Fruit fly (Drosophila melanogaster) whole organism, adult: ENCODE results near the gene cbt.

Experiments
- CG11617 ChIP-seq: fragments of 200-800 bp; sonication (Bioruptor generic); optimal IDR thresholded peaks from 2 replicates; lab custom pipeline; 2017; ENCODE audit warnings: mild to moderate bottlenecking, missing biosample characterization, missing genetic modification reagents, missing genetic modification characterization
- CG12768 ChIP-seq: fragments of 200-800 bp; sonication (Bioruptor generic); optimal IDR thresholded peaks from 2 replicates; lab custom pipeline; 2017; ENCODE audit warnings: missing biosample characterization, missing genetic modification characterization, mild to moderate bottlenecking, moderate library complexity, missing genetic modification reagents
- CG14711 ChIP-seq: fragments of 200-800 bp; sonication (Bioruptor generic); optimal IDR thresholded peaks from 2 replicates; lab custom pipeline; 2018; ENCODE audit warnings: missing biosample characterization, mild to moderate bottlenecking, missing genetic modification characterization, moderate library complexity
- CG1620 ChIP-seq: fragments of 200-800 bp; sonication (Bioruptor generic); optimal IDR thresholded peaks from 2 replicates; lab custom pipeline; 2016; ENCODE audit warnings: missing biosample characterization, missing genetic modification characterization
- CG33017 ChIP-seq: fragments of 200-800 bp; sonication (Bioruptor generic); optimal IDR thresholded peaks from 2 replicates; lab custom pipeline; 2018; ENCODE audit warnings: missing biosample characterization, mild to moderate bottlenecking, missing genetic modification characterization, moderate library complexity
- CG5204 ChIP-seq: fragments of 200-800 bp; sonication (Bioruptor generic); optimal IDR thresholded peaks from 2 replicates; lab custom pipeline; 2016; ENCODE audit warnings: missing biosample characterization, missing genetic modification characterization
- CG7045 ChIP-seq: fragments of 200-800 bp; sonication (Bioruptor generic); optimal IDR thresholded peaks from 2 replicates; lab custom pipeline; 2017; ENCODE audit warnings: missing biosample characterization, mild to moderate bottlenecking, missing genetic modification characterization
- CG7101 ChIP-seq: fragments of 200-800 bp; sonication (Bioruptor generic); optimal IDR thresholded peaks from 2 replicates; lab custom pipeline; 2018; ENCODE audit warnings: missing biosample characterization, mild to moderate bottlenecking, missing genetic modification characterization, moderate library complexity
- Clk ChIP-seq: fragments of 200-800 bp; sonication (Bioruptor generic); optimal IDR thresholded peaks from 2 replicates; lab custom pipeline; 2017; ENCODE audit warnings: missing biosample characterization, missing genetic modification characterization
- Crg-1 ChIP-seq: fragments of 200-800 bp; sonication (Bioruptor generic); optimal IDR thresholded peaks from 2 replicates; lab custom pipeline; 2016; ENCODE audit warnings: missing biosample characterization, missing genetic modification characterization
- Hr96 ChIP-seq: fragments of 200-800 bp; sonication (Bioruptor generic); optimal IDR thresholded peaks from 2 replicates; lab custom pipeline; 2016; ENCODE audit warnings: missing biosample characterization, missing genetic modification characterization
- Mnt ChIP-seq: fragments of 200-800 bp; sonication (Bioruptor generic); optimal IDR thresholded peaks from 2 replicates; lab custom pipeline; 2016; ENCODE audit warnings: missing biosample characterization, mild to moderate bottlenecking, missing genetic modification characterization
- bab1 ChIP-seq: fragments of 200-800 bp; sonication (Bioruptor generic); optimal IDR thresholded peaks from 3 replicates; lab custom pipeline; 2019; ENCODE audit warnings: missing biosample characterization, mild to moderate bottlenecking, missing genetic modification characterization, moderate library complexity
- cic ChIP-seq: fragments of 200-800 bp; sonication (Bioruptor generic); optimal IDR thresholded peaks from 2 replicates; lab custom pipeline; 2017; ENCODE audit warnings: missing biosample characterization, mild to moderate bottlenecking, missing genetic modification characterization, moderate library complexity
- cnc ChIP-seq, 2 experiments: fragments of >200 bp; optimal IDR thresholded peaks; 2 replicates each; lab custom pipeline; 2017
- kay ChIP-seq: fragments of 200-800 bp; sonication (Bioruptor generic); peaks from one replicate; lab custom pipeline; 2016; ENCODE audit warnings: missing biosample characterization, missing genetic modification characterization, borderline replicate concordance
- ovo ChIP-seq: fragments of 200-800 bp; sonication (Bioruptor generic); optimal IDR thresholded peaks from 2 replicates; lab custom pipeline; 2016; ENCODE audit warnings: missing biosample characterization, missing genetic modification characterization
- pad ChIP-seq: fragments of 200-800 bp; sonication (Bioruptor generic); optimal IDR thresholded peaks from 3 replicates; lab custom pipeline; 2017; ENCODE audit warnings: missing biosample characterization, missing genetic modification characterization, mild to moderate bottlenecking, moderate library complexity, missing genetic modification reagents
- tj ChIP-seq: fragments of 200-800 bp; sonication (Bioruptor generic); optimal IDR thresholded peaks from 3 replicates; lab custom pipeline; 2017; ENCODE audit warnings: missing biosample characterization, mild to moderate bottlenecking, missing genetic modification characterization, moderate library complexity
- toe ChIP-seq: fragments of 200-800 bp; sonication (Bioruptor generic); optimal IDR thresholded peaks from 2 replicates; lab custom pipeline; 2016; ENCODE audit warnings: missing biosample characterization, missing genetic modification characterization

The cbt gene

DNA sequence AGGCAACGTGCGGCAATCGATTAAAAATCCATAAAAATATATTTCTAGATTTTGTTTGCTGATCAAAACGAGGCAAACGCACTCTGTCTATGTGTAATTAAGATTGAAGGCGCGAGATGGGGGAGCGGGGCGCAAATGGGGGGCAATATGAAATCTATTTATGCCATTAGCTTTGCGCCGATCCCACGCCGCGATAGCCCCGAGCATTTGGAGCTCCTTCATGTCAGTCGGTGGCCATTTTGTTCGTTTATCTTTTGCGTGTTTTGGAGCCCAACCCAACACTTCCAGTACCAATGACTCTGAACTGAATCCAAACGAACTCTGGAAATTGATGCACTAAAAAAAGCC is 19.0 kb upstream of the cbt start:
- TF ChIP-seq CG7101 (tag; lab: Kevin White, UChicago) (no peak), cic (GFP tag; lab: Kevin White, UChicago) (no peak), CG1620 (no peak), CG7045 (GFP tag; lab: Kevin White, UChicago) (no peak), ovo (GFP tag; lab: Kevin White, UChicago) (no peak), cnc (optimal IDR thresholded peaks at IDR 0.05; lab: Kevin White, UChicago) (no peak), Mnt (no peak), pad (GFP tag; lab: Kevin White, UChicago) (no peak)

DNA sequence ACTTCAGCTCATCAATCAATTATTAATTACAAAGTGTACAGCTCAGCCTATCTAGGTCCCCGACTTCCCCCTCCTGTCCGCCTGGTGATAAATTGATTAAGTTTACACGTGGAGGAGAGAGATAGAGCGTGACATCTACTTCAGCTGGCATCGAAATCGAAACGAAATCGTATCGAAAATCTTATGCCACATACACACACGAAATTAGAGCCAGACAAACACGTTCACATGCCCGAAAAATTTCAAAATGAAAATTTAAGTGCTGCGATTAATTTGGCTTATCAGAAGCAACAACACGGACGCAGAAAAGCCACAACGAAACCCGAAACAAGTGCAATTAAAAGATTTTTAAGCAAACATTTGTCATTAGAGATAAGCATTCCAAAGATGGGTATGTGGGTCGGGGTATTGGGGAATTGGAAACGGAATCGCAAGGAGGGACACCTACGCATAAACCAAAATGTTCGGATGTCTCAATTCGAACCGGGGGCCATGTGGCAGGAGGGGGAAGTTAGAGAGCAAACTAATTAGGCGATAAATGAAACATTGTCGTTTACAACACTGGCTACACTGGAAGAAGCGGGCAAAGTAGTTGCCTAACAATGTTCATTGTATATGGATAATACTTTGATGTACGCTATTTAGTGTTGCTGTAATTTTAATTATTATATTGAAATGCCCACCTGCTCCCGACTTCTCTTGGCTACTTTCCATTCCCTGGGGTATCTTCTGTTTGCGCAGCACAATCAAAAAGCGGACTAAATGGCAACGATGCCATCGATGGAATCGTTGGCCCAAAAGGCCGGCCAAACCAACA is 18.4 kb upstream of the cbt start:
- no peak for TF ChIP-seq CG7101 (tag; lab: Kevin White, UChicago)

DNA sequence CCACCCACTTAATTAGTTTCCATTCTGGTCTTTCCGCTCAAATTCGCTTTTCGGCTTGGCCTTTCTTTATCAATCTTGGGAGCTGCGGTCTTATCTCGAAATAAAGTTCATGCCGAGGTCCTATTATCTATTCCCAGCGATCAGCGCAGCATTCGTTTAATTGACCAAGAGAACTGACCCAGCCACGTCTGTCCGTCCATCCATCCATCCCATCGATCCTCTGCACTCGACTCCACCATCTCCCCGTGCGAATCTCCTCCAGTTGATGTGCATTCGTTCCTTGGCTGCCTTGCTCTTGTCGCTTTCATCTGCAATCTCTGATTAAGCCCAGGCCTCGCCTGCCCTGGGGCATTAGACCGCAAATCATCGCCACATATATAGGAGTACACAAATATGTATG is 17.4 kb upstream of the cbt start:
- no peak for TF ChIP-seq CG5204 (GFP tag; lab: Kevin White, UChicago)

DNA sequence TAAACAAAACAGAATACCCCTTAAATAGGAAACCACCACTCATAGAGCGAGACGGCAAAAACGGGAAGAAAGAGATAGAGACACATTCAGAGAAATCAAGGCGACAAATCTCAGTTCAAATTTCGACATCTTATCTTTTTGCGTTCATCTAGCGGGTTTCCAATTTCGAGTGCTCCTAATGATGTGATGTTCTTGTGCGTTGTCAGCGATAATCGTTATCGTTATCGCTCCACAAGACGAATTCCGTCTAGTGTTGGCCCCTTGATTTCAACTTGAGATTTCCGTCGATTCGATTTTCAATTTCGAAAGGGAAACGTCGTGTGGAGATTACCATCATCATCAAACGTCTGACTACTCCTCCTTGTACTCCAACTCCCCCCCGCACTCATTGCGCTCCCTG is 16.9 kb upstream of the cbt start:
- peak; percentile 60 for TF ChIP-seq tj
- TF ChIP-seq Hr96 (GFP tag; lab: Kevin White, UChicago), result no peak

DNA sequence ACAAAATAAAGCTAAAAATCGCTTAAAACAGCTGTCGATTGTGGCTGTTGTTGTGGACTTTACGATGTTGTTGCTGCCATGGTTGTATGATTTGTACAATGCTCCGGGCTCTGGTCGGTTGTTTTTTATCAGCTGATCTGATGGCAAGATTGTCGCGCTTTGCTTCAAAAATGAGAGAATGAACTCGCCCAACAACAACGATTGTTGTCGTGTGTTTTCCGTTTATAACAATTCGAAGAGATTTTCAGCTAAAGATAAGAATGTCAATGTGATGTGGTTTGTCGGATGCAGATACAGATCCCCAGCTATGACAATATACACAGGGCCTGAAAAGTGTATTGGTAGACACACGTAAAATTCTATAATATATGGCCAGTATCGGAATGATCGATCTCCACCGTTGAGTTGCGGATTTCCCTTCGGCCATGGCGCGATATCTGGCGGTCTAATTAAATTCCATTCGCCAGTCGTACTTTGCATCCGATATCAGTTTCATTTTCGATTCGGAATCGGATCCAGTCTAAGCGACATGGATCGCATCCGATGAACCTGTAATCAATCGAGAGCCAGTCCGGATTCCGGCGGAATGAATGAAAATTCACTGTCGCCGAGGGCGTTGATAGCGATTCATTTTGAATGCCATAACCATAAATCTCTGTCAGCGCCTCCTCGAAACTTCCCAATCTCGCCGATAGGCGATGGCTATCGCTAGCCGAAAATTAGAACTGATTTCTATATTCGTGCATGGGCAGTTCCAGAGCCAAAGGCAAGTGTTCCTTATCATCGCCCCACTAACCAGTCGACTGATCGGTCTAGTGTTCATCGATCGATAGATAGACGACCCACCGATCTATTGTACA is 16.1 kb upstream of the cbt start:
- no peak for TF ChIP-seq ovo (GFP tag; lab: Kevin White, UChicago)
- TF ChIP-seq Clk, result no peak
- no peak for TF ChIP-seq tj
- TF ChIP-seq bab1, result no peak

DNA sequence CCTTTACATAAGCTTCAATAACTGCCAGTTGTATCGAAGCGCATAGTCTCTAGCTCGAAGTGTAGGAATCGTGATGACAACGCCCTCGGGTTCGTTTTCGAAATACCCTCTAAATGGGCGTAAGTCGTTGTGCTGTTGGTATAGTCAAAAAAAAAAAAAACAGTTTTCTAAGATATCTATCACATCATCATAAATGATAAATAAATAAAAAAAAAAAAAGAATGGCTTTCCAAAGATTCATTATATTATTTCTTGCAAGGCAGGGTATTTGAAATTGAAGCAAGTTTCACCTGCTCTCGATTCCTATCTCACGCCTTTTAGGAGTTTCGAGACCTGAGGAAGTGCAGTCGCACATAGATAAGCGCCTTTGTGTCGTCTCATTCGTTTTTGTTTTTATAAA is 13.8 kb upstream of the cbt start:
- TF ChIP-seq CG7045 (GFP tag; lab: Kevin White, UChicago) (no peak), tj (no peak), Clk (no peak), CG1620 (no peak), cic (GFP tag; lab: Kevin White, UChicago) (no peak), CG12768 (GFP tag; lab: Kevin White, UChicago) (no peak), CG14711 (no peak), CG33017 (tag; lab: Kevin White, UChicago) (no peak)

DNA sequence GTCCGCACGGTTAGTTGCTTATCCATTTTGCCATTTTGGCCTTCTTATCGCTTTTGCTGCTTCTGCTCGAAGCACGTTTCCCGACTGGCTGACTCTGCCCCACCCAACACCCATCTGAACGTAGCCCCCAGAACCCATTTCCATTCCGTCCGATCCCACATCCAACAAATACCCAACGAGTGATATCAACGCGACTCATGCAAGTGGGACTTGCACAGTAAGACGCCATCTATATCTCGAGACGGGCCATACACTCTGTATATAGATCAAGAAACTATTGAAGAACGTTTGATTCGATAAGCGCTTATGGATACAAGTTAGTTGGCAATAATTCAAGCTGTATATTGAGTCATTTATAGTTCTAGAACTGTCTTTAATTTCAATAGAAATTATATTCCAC is 12.7 kb upstream of the cbt start:
- no peak for TF ChIP-seq Hr96 (GFP tag; lab: Kevin White, UChicago)
- TF ChIP-seq CG14711, result no peak
- no peak for TF ChIP-seq CG33017 (tag; lab: Kevin White, UChicago)
- no peak for TF ChIP-seq pad (GFP tag; lab: Kevin White, UChicago)
- TF ChIP-seq CG7045 (GFP tag; lab: Kevin White, UChicago), result no peak
- TF ChIP-seq Clk, result no peak

DNA sequence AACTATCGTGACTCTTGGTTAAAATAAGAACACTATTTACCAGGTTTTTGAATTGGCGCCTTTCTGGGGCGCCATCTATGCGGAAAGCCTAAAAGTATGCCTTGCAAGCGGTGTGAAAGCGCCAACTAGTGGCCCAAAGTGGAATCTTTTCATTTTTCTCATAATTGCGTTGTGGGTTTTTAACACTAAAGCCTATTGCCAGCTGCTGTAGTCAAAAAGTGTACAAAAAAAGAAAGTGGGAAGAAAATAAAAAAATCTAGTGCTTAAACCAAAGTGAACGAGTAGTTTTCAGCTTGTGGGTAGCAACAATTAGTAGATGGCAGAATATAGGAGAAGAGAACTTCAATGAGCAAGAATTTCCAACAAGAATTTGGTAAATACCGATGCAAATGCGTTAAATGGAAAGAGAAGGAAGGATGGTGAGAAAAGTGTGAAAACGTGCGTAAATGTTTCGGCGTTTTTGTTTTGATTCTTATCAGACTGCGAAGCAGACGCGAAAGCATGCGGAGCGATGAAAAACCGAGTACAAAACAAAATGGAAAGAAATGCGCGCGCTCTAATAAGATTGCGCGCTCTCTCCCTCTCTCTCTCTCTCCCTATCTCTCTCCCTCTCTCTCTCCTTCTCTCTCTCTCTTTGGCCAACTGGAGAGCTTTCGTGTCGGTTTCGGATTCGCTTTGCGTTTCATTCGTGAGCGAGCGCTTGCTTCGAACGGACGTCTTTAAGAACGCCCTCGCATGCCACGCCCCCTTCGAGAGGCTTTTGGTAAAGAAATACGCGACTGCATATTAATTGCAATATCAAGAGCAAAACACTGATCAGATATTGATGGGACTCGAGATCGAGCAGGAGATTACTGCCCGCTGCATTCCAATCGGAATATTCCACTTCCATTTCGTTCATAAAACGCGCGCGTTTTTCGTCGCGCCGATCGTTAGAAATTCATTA is 10.9 kb upstream of the cbt start:
- no peak for TF ChIP-seq cnc (optimal IDR thresholded peaks at IDR 0.05; lab: Kevin White, UChicago)
- TF ChIP-seq CG7101 (tag; lab: Kevin White, UChicago), result peak; percentile 63
- peak; percentile 54 for TF ChIP-seq CG33017 (tag; lab: Kevin White, UChicago)
- peak; percentile 83 for TF ChIP-seq Hr96 (GFP tag; lab: Kevin White, UChicago)
- peak; percentile 54 for TF ChIP-seq CG11617
- TF ChIP-seq CG5204 (GFP tag; lab: Kevin White, UChicago), result no peak
- TF ChIP-seq tj, result peak; percentile 38
- TF ChIP-seq Crg-1 (GFP tag; lab: Kevin White, UChicago), result peak; percentile 52
- TF ChIP-seq CG7045 (GFP tag; lab: Kevin White, UChicago), result peak; percentile 79
- peak; percentile 71 for TF ChIP-seq bab1
- TF ChIP-seq Mnt, result peak; percentile 80
- peak; percentile 81 for TF ChIP-seq cic (GFP tag; lab: Kevin White, UChicago)
- TF ChIP-seq kay (GFP tag; lab: Kevin White, UChicago), result no peak
- peak; percentile 47 for TF ChIP-seq CG14711
- TF ChIP-seq CG1620, result peak; percentile 80
- peak; percentile 41 for TF ChIP-seq pad (GFP tag; lab: Kevin White, UChicago)
- peak; percentile 77 for TF ChIP-seq CG12768 (GFP tag; lab: Kevin White, UChicago)
- TF ChIP-seq Clk, result peak; percentile 49
- peak; percentile 34 for TF ChIP-seq ovo (GFP tag; lab: Kevin White, UChicago)
- TF ChIP-seq toe (GFP tag; lab: Kevin White, UChicago), result peak; percentile 34
